Fruit fly (Drosophila melanogaster) Kc167 (cell line): ENCODE data around the gene CG43391.

Experiments
- Sin3A ChIP-seq: fragments of >200 bp; optimal IDR thresholded peaks from 2 replicates; lab custom pipeline; 2018; ENCODE audit warnings: missing external identifiers
- h ChIP-seq: fragments of >200 bp; optimal IDR thresholded peaks from 3 replicates; lab custom pipeline; 2018; ENCODE audit warnings: missing external identifiers

dm6 chr3L:11609153-11609809 is 28.5 kb upstream of the CG43391 start, which contains the start of gene Duba:
- TF ChIP-seq h (lab: Kevin White, UChicago) (no peak), Sin3A (lab: Kevin White, UChicago) (no peak)
